Fruit fly (Drosophila melanogaster) whole organism, embryonic: ENCODE measurements around the gene CG42656.

Source experiments
- Aef1 ChIP-seq: fragments of 200-800 bp; sonication (Bioruptor generic); IDR thresholded peaks from 3 replicates; pipeline ENCODE4 v1.3.6; 2022; ENCODE audit warnings: missing biosample characterization, missing genetic modification characterization
- Atf6 ChIP-seq: fragments of 200-800 bp; sonication (Bioruptor generic); IDR thresholded peaks from 2 replicates; pipeline ENCODE4 v1.3.6; 2022; ENCODE audit warnings: missing biosample characterization, missing genetic modification characterization
- Awh ChIP-seq: fragments of 200-800 bp; sonication (Bioruptor generic); IDR thresholded peaks from 2 replicates; pipeline ENCODE4, ENCODE4 v1.3.6; 2022; ENCODE audit warnings: missing biosample characterization, missing genetic modification characterization
- BEAF-32 ChIP-seq: fragments of 200-800 bp; sonication (Bioruptor generic); optimal IDR thresholded peaks from 3 replicates; lab custom pipeline; 2017; ENCODE audit warnings: missing biosample characterization, missing genetic modification characterization, mild to moderate bottlenecking, moderate library complexity, missing genetic modification reagents
- CG11398 ChIP-seq: fragments of 200-800 bp; sonication (Bioruptor generic); optimal IDR thresholded peaks from 2 replicates; lab custom pipeline; 2016; ENCODE audit warnings: missing biosample characterization, missing genetic modification characterization
- CG11696 ChIP-seq: fragments of 200-800 bp; sonication (Bioruptor generic); IDR thresholded peaks from 2 replicates; pipeline ENCODE4 v1.3.6; 2022; ENCODE audit warnings: missing biosample characterization, missing genetic modification characterization
- CG12219 ChIP-seq: fragments of 200-800 bp; sonication (Bioruptor generic); optimal IDR thresholded peaks from 3 replicates; lab custom pipeline; 2018; ENCODE audit warnings: missing biosample characterization, mild to moderate bottlenecking, missing genetic modification characterization
- CG15269 ChIP-seq: fragments of 200-800 bp; sonication (Bioruptor generic); optimal IDR thresholded peaks from 2 replicates; lab custom pipeline; 2018; ENCODE audit warnings: missing biosample characterization, mild to moderate bottlenecking, missing genetic modification characterization, moderate library complexity
- CG1603 ChIP-seq: fragments of 200-800 bp; sonication (Bioruptor generic); optimal IDR thresholded peaks from 2 replicates; lab custom pipeline; 2019; ENCODE audit warnings: missing biosample characterization, mild to moderate bottlenecking, missing genetic modification characterization, moderate library complexity
- CG2116 ChIP-seq: fragments of 200-800 bp; sonication (Bioruptor generic); optimal IDR thresholded peaks from 3 replicates; lab custom pipeline; 2018; ENCODE audit warnings: missing biosample characterization, mild to moderate bottlenecking, missing genetic modification characterization
- CG2678 ChIP-seq: fragments of 200-800 bp; sonication (Bioruptor generic); optimal IDR thresholded peaks from 3 replicates; lab custom pipeline; 2019; ENCODE audit warnings: missing biosample characterization, mild to moderate bottlenecking, missing genetic modification characterization, moderate library complexity
- CG30403 ChIP-seq: fragments of 200-800 bp; sonication (Bioruptor generic); optimal IDR thresholded peaks from 3 replicates; lab custom pipeline; 2016; ENCODE audit warnings: missing biosample characterization, missing genetic modification characterization
- CG3065 ChIP-seq: fragments of 200-800 bp; sonication (Bioruptor generic); optimal IDR thresholded peaks from 2 replicates; lab custom pipeline; 2016; ENCODE audit warnings: missing biosample characterization, missing genetic modification characterization
- CG34224 ChIP-seq: fragments of 200-800 bp; sonication (Bioruptor generic); IDR thresholded peaks from 3 replicates; pipeline ENCODE4 v1.3.6; 2022; ENCODE audit warnings: missing biosample characterization, missing genetic modification characterization; ENCODE audit not compliant: partially characterized antibody
- CG4282 ChIP-seq: fragments of 200-800 bp; sonication (Bioruptor generic); optimal IDR thresholded peaks from 2 replicates; lab custom pipeline; 2016; ENCODE audit warnings: missing biosample characterization, missing genetic modification characterization
- CG4360 ChIP-seq: fragments of 200-800 bp; sonication (Bioruptor generic); IDR thresholded peaks from 2 replicates; pipeline ENCODE4 v1.3.6; 2022; ENCODE audit warnings: missing biosample characterization, missing genetic modification characterization
- CG43689 ChIP-seq: fragments of 200-800 bp; sonication (Bioruptor generic); IDR thresholded peaks from 2 replicates; pipeline ENCODE4 v1.3.6; 2022; ENCODE audit warnings: missing biosample characterization, missing genetic modification characterization
- CG4730 ChIP-seq: fragments of 200-800 bp; sonication (Bioruptor generic); IDR thresholded peaks from 2 replicates; pipeline ENCODE4 v1.3.6; 2022; ENCODE audit warnings: missing biosample characterization, missing genetic modification characterization
- CG5180 ChIP-seq: fragments of 200-800 bp; sonication (Bioruptor generic); optimal IDR thresholded peaks from 3 replicates; lab custom pipeline; 2017; ENCODE audit warnings: missing biosample characterization, missing genetic modification characterization, mild to moderate bottlenecking, moderate library complexity, missing genetic modification reagents
- CG7556 ChIP-seq: fragments of 200-800 bp; sonication (Bioruptor generic); optimal IDR thresholded peaks from 2 replicates; lab custom pipeline; 2017; ENCODE audit warnings: missing biosample characterization, mild to moderate bottlenecking, missing genetic modification characterization
- CG8924 ChIP-seq: fragments of 200-800 bp; optimal IDR thresholded peaks from 3 replicates; lab custom pipeline; 2019; ENCODE audit warnings: missing biosample characterization, mild to moderate bottlenecking, missing genetic modification characterization, moderate library complexity
- Chrac-16 ChIP-seq: fragments of 200-800 bp; sonication (Bioruptor generic); optimal IDR thresholded peaks from 3 replicates; lab custom pipeline; 2016; ENCODE audit warnings: missing biosample characterization, missing genetic modification characterization
- CrebB ChIP-seq: fragments of 200-800 bp; sonication (Bioruptor generic); optimal IDR thresholded peaks from 3 replicates; lab custom pipeline; 2018; ENCODE audit warnings: missing biosample characterization, mild to moderate bottlenecking, missing genetic modification characterization
- HLH4C ChIP-seq: fragments of 200-800 bp; sonication (Bioruptor generic); IDR thresholded peaks from 3 replicates; pipeline ENCODE4 v1.3.6; 2022; ENCODE audit warnings: missing biosample characterization, missing genetic modification characterization; ENCODE audit not compliant: partially characterized antibody
- Lim3 ChIP-seq: fragments of 200-800 bp; sonication (Bioruptor generic); IDR thresholded peaks from 2 replicates; pipeline ENCODE4 v1.3.6; 2022; ENCODE audit warnings: missing biosample characterization, missing genetic modification characterization
- PHDP ChIP-seq: fragments of 200-800 bp; sonication (Bioruptor generic); optimal IDR thresholded peaks from 3 replicates; lab custom pipeline; 2018; ENCODE audit warnings: missing biosample characterization, mild to moderate bottlenecking, missing genetic modification characterization, moderate library complexity
- Six4 ChIP-seq: fragments of 200-800 bp; sonication (Bioruptor generic); optimal IDR thresholded peaks from 2 replicates; lab custom pipeline; 2016; ENCODE audit warnings: missing biosample characterization, missing genetic modification characterization
- Spps ChIP-seq: fragments of 200-800 bp; sonication (Bioruptor generic); optimal IDR thresholded peaks from 2 replicates; lab custom pipeline; 2018; ENCODE audit warnings: missing biosample characterization, mild to moderate bottlenecking, missing genetic modification characterization
- ac ChIP-seq: fragments of 200-800 bp; sonication (Bioruptor generic); optimal IDR thresholded peaks from 3 replicates; lab custom pipeline; 2017; ENCODE audit warnings: missing biosample characterization, mild to moderate bottlenecking, missing genetic modification characterization
- bab2 ChIP-seq: fragments of 200-800 bp; sonication (Bioruptor generic); optimal IDR thresholded peaks from 2 replicates; lab custom pipeline; 2016; ENCODE audit warnings: missing biosample characterization, missing genetic modification characterization
- ci ChIP-seq: fragments of 200-800 bp; sonication (Bioruptor generic); IDR thresholded peaks from 3 replicates; pipeline ENCODE4 v1.3.6; 2022; ENCODE audit warnings: missing biosample characterization, missing genetic modification characterization
- dan ChIP-seq: fragments of 200-800 bp; sonication (Bioruptor generic); IDR thresholded peaks from 2 replicates; pipeline ENCODE4 v1.3.6; 2022; ENCODE audit warnings: missing biosample characterization, missing genetic modification characterization
- dysf ChIP-seq: fragments of 200-800 bp; sonication (Bioruptor generic); IDR thresholded peaks from 3 replicates; pipeline ENCODE4 v1.3.6; 2022; ENCODE audit warnings: missing biosample characterization, missing genetic modification characterization
- esg ChIP-seq: fragments of 200-800 bp; sonication (Bioruptor generic); conservative IDR thresholded peaks from 2 replicates; pipeline ENCODE4 v1.3.6; 2022; ENCODE audit warnings: missing biosample characterization, missing genetic modification characterization
- eyg ChIP-seq: fragments of 200-800 bp; sonication (Bioruptor generic); optimal IDR thresholded peaks from 3 replicates; lab custom pipeline; 2016; ENCODE audit warnings: missing biosample characterization, missing genetic modification characterization
- hb ChIP-seq: fragments of 200-800 bp; sonication (Bioruptor generic); IDR thresholded peaks from 3 replicates; pipeline ENCODE4 v1.3.6; 2022; ENCODE audit warnings: missing biosample characterization, missing genetic modification characterization; ENCODE audit not compliant: partially characterized antibody
- her ChIP-seq: fragments of 200-800 bp; sonication (Bioruptor generic); optimal IDR thresholded peaks from 2 replicates; lab custom pipeline; 2016; ENCODE audit warnings: missing biosample characterization, missing genetic modification characterization
- lab ChIP-seq: fragments of 200-800 bp; sonication (Bioruptor generic); optimal IDR thresholded peaks from 3 replicates; lab custom pipeline; 2017; ENCODE audit warnings: missing biosample characterization, missing genetic modification characterization, mild to moderate bottlenecking, moderate library complexity, missing genetic modification reagents
- mam ChIP-seq: fragments of 200-800 bp; sonication (Bioruptor generic); optimal IDR thresholded peaks from 3 replicates; lab custom pipeline; 2016; ENCODE audit warnings: missing biosample characterization, missing genetic modification characterization
- onecut ChIP-seq: fragments of 200-800 bp; sonication (Bioruptor generic); IDR thresholded peaks from 2 replicates; pipeline ENCODE4 v1.3.6; 2022; ENCODE audit warnings: missing biosample characterization, missing genetic modification characterization
- org-1 ChIP-seq: fragments of 200-800 bp; sonication (Bioruptor generic); optimal IDR thresholded peaks from 2 replicates; lab custom pipeline; 2017; ENCODE audit warnings: missing biosample characterization, missing genetic modification characterization
- row ChIP-seq: fragments of 200-800 bp; sonication (Bioruptor generic); IDR thresholded peaks from 3 replicates; pipeline ENCODE4 v1.3.6; 2022; ENCODE audit warnings: missing biosample characterization, missing genetic modification characterization
- sd ChIP-seq: fragments of 200-800 bp; sonication (Bioruptor generic); optimal IDR thresholded peaks from 3 replicates; lab custom pipeline; 2018; ENCODE audit warnings: missing biosample characterization, mild to moderate bottlenecking, missing genetic modification characterization, moderate library complexity
- slbo ChIP-seq: fragments of 200-800 bp; sonication (Bioruptor generic); IDR thresholded peaks from 2 replicates; pipeline ENCODE4 v1.3.6; 2022; ENCODE audit warnings: missing biosample characterization, missing genetic modification characterization
- ssp ChIP-seq: fragments of 200-800 bp; sonication (Bioruptor generic); IDR thresholded peaks from 2 replicates; pipeline ENCODE4 v1.3.6; 2022; ENCODE audit warnings: missing biosample characterization, missing genetic modification characterization
- twi ChIP-seq: fragments of 200-800 bp; optimal IDR thresholded peaks from 2 replicates; lab custom pipeline; 2019; ENCODE audit warnings: missing biosample characterization, mild to moderate bottlenecking, missing genetic modification characterization, moderate library complexity
- usp ChIP-seq: fragments of >200 bp; optimal IDR thresholded peaks from 2 replicates; lab custom pipeline; 2017; ENCODE audit warnings: missing biosample characterization, missing genetic modification characterization
- vfl ChIP-seq: fragments of 200-800 bp; sonication (Bioruptor generic); optimal IDR thresholded peaks from 2 replicates; lab custom pipeline; 2016; ENCODE audit warnings: missing biosample characterization, missing genetic modification characterization
- vnd ChIP-seq: fragments of 200-800 bp; sonication (Bioruptor generic); IDR thresholded peaks from 3 replicates; pipeline ENCODE4 v1.3.6; 2022; ENCODE audit warnings: missing biosample characterization, missing genetic modification characterization; ENCODE audit not compliant: partially characterized antibody
- zen2 ChIP-seq: fragments of 200-800 bp; sonication (Bioruptor generic); IDR thresholded peaks from 3 replicates; pipeline ENCODE4 v1.3.6; 2022; ENCODE audit warnings: missing biosample characterization, missing genetic modification characterization; ENCODE audit not compliant: partially characterized antibody

The CG42656 gene

dm6 chr3R:7506314-7506988, 13.4 kb upstream of the CG42656 start (continued):
- TF ChIP-seq CG11696 (GFP tag; lab: Robert Waterston, UW) (peak; percentile 57; the same call in 1 of the 2 replicates), CG4282 (GFP tag; lab: Kevin White, UChicago) (peak; percentile 30), slbo (GFP tag; lab: Robert Waterston, UW) (peak; percentile 97), CG5180 (GFP tag; lab: Kevin White, UChicago) (no peak), Six4 (GFP tag; lab: Kevin White, UChicago) (peak; percentile 11), CG4730 (peak; percentile 62), hb (GFP tag; lab: Robert Waterston, UW) (no peak), zen2 (GFP tag; lab: Robert Waterston, UW) (no peak), CG3065 (GFP tag; lab: Kevin White, UChicago) (no peak), CG2116 (GFP tag; lab: Kevin White, UChicago) (peak; percentile 36), CG4360 (GFP tag; lab: Robert Waterston, UW) (no peak), CG34224 (GFP tag; lab: Robert Waterston, UW) (no peak), esg (peak; percentile 70), CG15269 (peak; percentile 86), CG2678 (tag; lab: Kevin White, UChicago) (peak; percentile 90), HLH4C (GFP tag; lab: Robert Waterston, UW) (no peak), CG1603 (tag; lab: Kevin White, UChicago) (peak; percentile 62), CG43689 (GFP tag; lab: Robert Waterston, UW) (peak; percentile 66), vnd (GFP tag; lab: Robert Waterston, UW) (no peak), Lim3 (GFP tag; lab: Robert Waterston, UW) (no peak), sd (peak; percentile 77), BEAF-32 (GFP tag; lab: Kevin White, UChicago) (no peak), ssp (GFP tag; lab: Robert Waterston, UW) (peak; percentile 62; the same call in 1 of the 2 replicates), dan (no peak), ac (GFP tag; lab: Kevin White, UChicago) (no peak), usp (GFP tag; lab: Kevin White, UChicago) (no peak), Chrac-16 (GFP tag; lab: Kevin White, UChicago) (peak; percentile 78), row (GFP tag; lab: Robert Waterston, UW) (peak; percentile 86), bab2 (peak; percentile 89), Spps (no peak), onecut (GFP tag; lab: Robert Waterston, UW) (no peak), lab (peak; percentile 95), org-1 (GFP tag; lab: Kevin White, UChicago) (peak; percentile 73), CrebB (tag; lab: Kevin White, UChicago) (peak; percentile 81), Aef1 (GFP tag; lab: Robert Waterston, UW) (peak; percentile 82), her (peak; percentile 85), ci (peak; percentile 48; the same call in 1 of the 3 replicates), CG12219 (GFP tag; lab: Kevin White, UChicago) (peak; percentile 58), CG11398 (GFP tag; lab: Kevin White, UChicago) (peak; percentile 73), twi (no peak), eyg (GFP tag; lab: Kevin White, UChicago) (peak; percentile 86), mam (peak; percentile 93), CG8924 (tag; lab: Kevin White, UChicago) (peak; percentile 79), PHDP (tag; lab: Kevin White, UChicago) (peak; percentile 89), CG30403 (GFP tag; lab: Kevin White, UChicago) (peak; percentile 85), vfl (peak; percentile 86), Awh (GFP tag; lab: Robert Waterston, UW) (no peak), dysf (GFP tag; lab: Robert Waterston, UW) (peak; percentile 90), CG7556 (GFP tag; lab: Kevin White, UChicago) (peak; percentile 79), Atf6 (GFP tag; lab: Robert Waterston, UW) (peak; percentile 94)
